Worm (Caenorhabditis elegans) whole organism, mixed stage, embryonic: Measurements from ENCODE around the gene ceh-28.

Source experiments
- M03D4.4 ChIP-seq: sonication (generic microtip); optimal IDR thresholded peaks from 2 replicates; lab custom pipeline; 2017; ENCODE audit warnings: mild to moderate bottlenecking, missing genetic modification characterization, missing compliant biosample characterization
- blmp-1 ChIP-seq: fragments of 150-350 bp; optimal IDR thresholded peaks from 2 replicates; lab custom pipeline; 2014; ENCODE audit warnings: missing biosample characterization, missing genetic modification characterization
- ceh-39 ChIP-seq: fragments of 150-350 bp; optimal IDR thresholded peaks from 2 replicates; lab custom pipeline; 2014; ENCODE audit warnings: missing biosample characterization, missing genetic modification characterization
- ceh-83 ChIP-seq: fragments of 200-800 bp; sonication (Bioruptor generic); optimal IDR thresholded peaks from 2 replicates; lab custom pipeline; 2018; ENCODE audit warnings: mild to moderate bottlenecking, missing genetic modification characterization, missing compliant biosample characterization
- ces-1 ChIP-seq: fragments of 150-350 bp; optimal IDR thresholded peaks from 2 replicates; lab custom pipeline; 2014; ENCODE audit warnings: missing biosample characterization, missing genetic modification reagents, missing genetic modification characterization
- drap-1 ChIP-seq: fragments of 200-800 bp; sonication (Bioruptor generic); optimal IDR thresholded peaks from 3 replicates; lab custom pipeline; 2018; ENCODE audit warnings: mild to moderate bottlenecking, missing genetic modification characterization, missing compliant biosample characterization
- elt-1 ChIP-seq: sonication (generic microtip); optimal IDR thresholded peaks from 2 replicates; lab custom pipeline; 2017; ENCODE audit warnings: missing genetic modification characterization, mild to moderate bottlenecking, missing compliant biosample characterization, antibody characterized with exemption, moderate library complexity, borderline replicate concordance; ENCODE audit not compliant: insufficient read depth
- flh-1 ChIP-seq: fragments of 200-800 bp; sonication (Bioruptor generic); optimal IDR thresholded peaks from 2 replicates; lab custom pipeline; 2018; ENCODE audit warnings: mild to moderate bottlenecking, missing genetic modification characterization, moderate library complexity, missing compliant biosample characterization
- ham-2 ChIP-seq: fragments of 200-800 bp; sonication (Bioruptor generic); optimal IDR thresholded peaks from 2 replicates; lab custom pipeline; 2018; ENCODE audit warnings: mild to moderate bottlenecking, missing genetic modification characterization, missing compliant biosample characterization
- lin-13 ChIP-seq: fragments of 150-350 bp; optimal IDR thresholded peaks from 2 replicates; lab custom pipeline; 2014; ENCODE audit warnings: missing biosample characterization, missing genetic modification characterization
- lin-32 ChIP-seq: fragments of 200-800 bp; sonication (Bioruptor generic); optimal IDR thresholded peaks from 2 replicates; lab custom pipeline; 2018; ENCODE audit warnings: mild to moderate bottlenecking, missing genetic modification characterization, missing compliant biosample characterization
- lsy-2 ChIP-seq: fragments of 150-350 bp; optimal IDR thresholded peaks from 2 replicates; lab custom pipeline; 2014; ENCODE audit warnings: missing biosample characterization, missing genetic modification characterization
- mab-5 ChIP-seq: fragments of 150-350 bp; optimal IDR thresholded peaks from 2 replicates; lab custom pipeline; 2014; ENCODE audit warnings: missing biosample characterization, missing genetic modification characterization
- mep-1 ChIP-seq: fragments of 150-350 bp; optimal IDR thresholded peaks from 2 replicates; lab custom pipeline; 2017; ENCODE audit warnings: missing biosample characterization, missing genetic modification reagents, missing genetic modification characterization, inconsistent platforms
- nhr-2 ChIP-seq: fragments of 150-350 bp; optimal IDR thresholded peaks from 2 replicates; lab custom pipeline; 2014; ENCODE audit warnings: missing biosample characterization, missing genetic modification characterization
- nhr-237 ChIP-seq: fragments of 150-350 bp; optimal IDR thresholded peaks from 2 replicates; lab custom pipeline; 2014; ENCODE audit warnings: missing biosample characterization, missing genetic modification characterization
- nhr-28 ChIP-seq: fragments of 150-350 bp; optimal IDR thresholded peaks from 2 replicates; lab custom pipeline; 2014; ENCODE audit warnings: missing biosample characterization, missing genetic modification characterization
- nhr-76 ChIP-seq: sonication (generic microtip); optimal IDR thresholded peaks from 2 replicates; lab custom pipeline; 2017; ENCODE audit warnings: missing biosample characterization, missing genetic modification characterization
- pha-4 ChIP-seq: fragments of 150-350 bp; optimal IDR thresholded peaks from 2 replicates; lab custom pipeline; 2018; ENCODE audit warnings: missing biosample characterization, missing genetic modification reagents, missing genetic modification characterization
- sem-2 ChIP-seq: fragments of 200-800 bp; sonication (Bioruptor generic); optimal IDR thresholded peaks from 2 replicates; lab custom pipeline; 2018; ENCODE audit warnings: mild to moderate bottlenecking, missing genetic modification characterization, missing compliant biosample characterization
- snpc-4 ChIP-seq: fragments of 150-350 bp; optimal IDR thresholded peaks from 2 replicates; lab custom pipeline; 2014; ENCODE audit warnings: missing biosample characterization, missing genetic modification characterization
- sptf-1 ChIP-seq: sonication (generic microtip); optimal IDR thresholded peaks from 2 replicates; lab custom pipeline; 2017; ENCODE audit warnings: mild to moderate bottlenecking, missing genetic modification characterization, moderate library complexity, missing compliant biosample characterization
- unc-62 ChIP-seq: fragments of 150-350 bp; optimal IDR thresholded peaks from 2 replicates; lab custom pipeline; 2014; ENCODE audit warnings: missing biosample characterization, missing genetic modification reagents, missing genetic modification characterization
- zip-8 ChIP-seq: fragments of 150-350 bp; optimal IDR thresholded peaks from 2 replicates; lab custom pipeline; 2014; ENCODE audit warnings: missing biosample characterization, missing genetic modification characterization
- ztf-11 ChIP-seq: fragments of 150-350 bp; optimal IDR thresholded peaks from 2 replicates; lab custom pipeline; 2014; ENCODE audit warnings: missing biosample characterization, missing genetic modification characterization

The ceh-28 gene

DNA sequence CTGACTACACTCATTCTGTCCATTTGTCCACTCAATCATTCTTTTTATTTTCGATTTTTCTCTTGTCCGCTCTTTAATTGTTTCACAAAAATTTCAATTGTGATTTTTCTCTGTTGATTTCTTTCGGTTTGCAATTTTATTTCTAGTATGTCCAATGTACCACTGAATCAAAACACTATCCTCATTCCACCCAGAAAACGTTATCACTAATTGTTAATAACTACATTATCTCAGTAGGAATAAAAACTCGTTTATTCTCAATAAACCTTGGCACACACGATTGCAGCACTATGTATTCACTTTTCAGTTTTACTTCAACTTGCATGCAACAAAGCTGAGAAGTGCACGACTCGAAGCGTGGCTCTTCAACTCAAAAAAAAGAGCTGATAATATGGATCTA lies 23.1 kb upstream of the ceh-28 start, which contains the start of gene K03A11.1:
Gene K03A11.1, plus strand, starts transcription at position 301 of the 400 bp plus-strand sequence.
- no peak for TF ChIP-seq unc-62 (GFP tag; lab: Kevin White, UChicago)
- TF ChIP-seq zip-8 (tag; lab: Kevin White, UChicago): no peak
- TF ChIP-seq nhr-76 (tag; lab: Kevin White, UChicago): no peak
- TF ChIP-seq sem-2 (GFP tag; lab: Kevin White, UChicago): no peak
- no peak for TF ChIP-seq nhr-237 (tag; lab: Kevin White, UChicago)

DNA sequence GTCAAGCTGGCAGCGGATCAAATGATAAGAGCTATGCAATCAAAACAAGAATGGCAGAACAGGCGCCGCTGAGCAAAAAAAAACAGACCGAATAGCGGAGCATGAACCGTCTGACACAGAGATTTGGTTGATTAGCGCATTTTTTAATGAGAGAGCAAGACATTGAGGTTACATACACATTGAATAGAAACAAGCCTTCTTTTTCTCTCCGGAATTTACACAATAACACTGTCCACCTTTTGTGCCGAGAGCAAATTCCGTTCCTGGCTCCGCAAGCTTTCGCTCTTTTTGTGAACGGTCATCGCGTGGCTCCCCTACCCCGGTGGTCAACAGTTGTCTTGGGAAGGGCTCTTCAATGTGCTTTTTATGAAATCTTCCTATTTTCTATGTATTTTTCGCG lies 18.9 kb upstream of the ceh-28 start, which contains the start of gene K03A11.6:
Gene K03A11.6, plus strand, starts transcription at position 301 of the 400 bp plus-strand sequence.
- no peak for TF ChIP-seq pha-4 (tag; lab: Kevin White, UChicago)

DNA sequence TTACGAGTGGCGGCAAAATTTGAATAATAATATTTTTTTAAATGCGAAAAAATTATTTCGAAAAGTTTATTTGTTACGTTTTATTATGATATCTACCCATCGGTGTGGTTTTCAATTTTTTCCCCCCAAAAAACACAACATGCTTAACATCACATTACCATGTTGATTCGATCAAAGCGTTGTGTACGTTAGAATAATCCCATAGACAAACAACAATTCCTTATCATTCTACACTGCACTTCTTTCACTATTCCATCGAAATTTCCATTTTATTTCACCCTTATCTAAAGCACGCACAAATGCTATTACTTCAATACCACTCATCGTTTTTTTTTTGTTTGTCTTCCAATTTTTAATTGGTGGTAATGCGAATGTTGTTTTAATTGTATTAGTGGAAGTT lies 14.5 kb upstream of the ceh-28 start:
- TF ChIP-seq nhr-2 (tag; lab: Kevin White, UChicago) (no peak), unc-62 (GFP tag; lab: Kevin White, UChicago) (no peak), M03D4.4 (tag; lab: Kevin White, UChicago) (no peak), zip-8 (tag; lab: Kevin White, UChicago) (no peak), elt-1 (tag; lab: Kevin White, UChicago) (no peak), snpc-4 (tag; lab: Kevin White, UChicago) (no peak), lin-32 (GFP tag; lab: Kevin White, UChicago) (no peak), sem-2 (GFP tag; lab: Kevin White, UChicago) (no peak), ztf-11 (tag; lab: Kevin White, UChicago) (no peak)

DNA sequence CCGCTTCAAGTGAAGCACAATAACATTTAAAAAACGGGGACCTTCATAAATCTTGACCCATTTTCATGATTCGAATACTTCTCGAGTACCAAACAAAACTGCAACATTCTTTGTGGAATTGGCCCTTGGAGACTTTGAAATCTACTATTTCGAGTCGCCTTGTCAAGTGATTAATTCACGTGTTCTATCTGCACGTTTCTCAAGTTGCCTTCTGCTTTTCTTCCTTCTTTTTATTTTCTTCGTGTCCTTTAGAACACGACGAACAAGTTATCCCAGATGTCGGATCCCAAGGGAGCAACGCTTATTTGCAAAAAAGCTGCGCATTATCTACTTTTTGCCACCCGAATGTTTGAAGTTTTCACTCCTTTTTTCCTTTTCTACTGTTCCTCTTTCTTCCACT lies 13.1 kb upstream of the ceh-28 start:
- no peak for TF ChIP-seq snpc-4 (tag; lab: Kevin White, UChicago)
- TF ChIP-seq flh-1 (GFP tag; lab: Kevin White, UChicago): no peak
- no peak for TF ChIP-seq unc-62 (GFP tag; lab: Kevin White, UChicago)
- TF ChIP-seq drap-1 (GFP tag; lab: Kevin White, UChicago): no peak
- no peak for TF ChIP-seq elt-1 (tag; lab: Kevin White, UChicago)
- no peak for TF ChIP-seq lsy-2 (tag; lab: Kevin White, UChicago)
- no peak for TF ChIP-seq ham-2 (GFP tag; lab: Kevin White, UChicago)

DNA sequence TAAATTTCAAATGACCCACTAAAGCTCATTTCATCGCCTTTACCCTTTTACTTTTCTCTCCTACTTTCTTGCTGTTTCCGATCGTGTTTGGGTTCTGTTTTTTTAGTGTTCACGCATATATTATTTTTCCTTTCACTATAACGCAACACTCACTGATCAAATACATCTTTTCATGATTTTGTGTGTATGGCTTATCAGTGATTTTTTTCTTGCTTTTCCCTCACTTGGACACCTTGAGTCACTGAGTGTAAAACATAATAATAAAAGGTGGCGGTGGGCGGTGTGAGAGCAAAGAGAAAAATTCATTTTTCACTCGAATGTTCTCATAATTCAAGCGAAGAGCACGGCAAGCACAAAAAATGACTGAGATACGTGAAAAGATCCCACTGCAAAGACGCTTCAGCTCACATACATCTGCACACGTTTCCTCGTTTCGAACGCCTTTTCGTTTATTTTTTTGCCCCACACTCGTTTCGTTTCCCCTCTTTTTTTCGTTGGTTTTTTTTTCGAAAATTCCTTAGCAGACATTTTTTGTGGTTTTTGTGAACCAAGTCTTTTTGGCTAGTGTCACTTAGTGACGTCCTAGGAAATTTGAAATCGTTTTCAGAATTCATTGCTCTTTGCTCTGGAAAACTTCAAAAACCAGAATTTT lies 11.4 kb upstream of the ceh-28 start, which contains the start of gene K03A11.5:
Gene K03A11.5, plus strand, starts transcription at position 602 of the 652 bp plus-strand sequence.
- TF ChIP-seq lin-32 (GFP tag; lab: Kevin White, UChicago): no peak
- no peak for TF ChIP-seq ztf-11 (tag; lab: Kevin White, UChicago)
- no peak for TF ChIP-seq sptf-1 (tag; lab: Kevin White, UChicago)
- no peak for TF ChIP-seq mep-1
- TF ChIP-seq flh-1 (GFP tag; lab: Kevin White, UChicago): no peak
- no peak for TF ChIP-seq drap-1 (GFP tag; lab: Kevin White, UChicago)
- TF ChIP-seq pha-4 (tag; lab: Kevin White, UChicago): no peak
- TF ChIP-seq ceh-83: no peak
- TF ChIP-seq zip-8 (tag; lab: Kevin White, UChicago): no peak
- TF ChIP-seq elt-1 (tag; lab: Kevin White, UChicago): no peak
- no peak for TF ChIP-seq lin-13 (tag; lab: Kevin White, UChicago)
- no peak for TF ChIP-seq nhr-2 (tag; lab: Kevin White, UChicago)
- no peak for TF ChIP-seq ces-1 (GFP tag; lab: Kevin White, UChicago)
- TF ChIP-seq unc-62 (GFP tag; lab: Kevin White, UChicago): no peak
- no peak for TF ChIP-seq mab-5
- no peak for TF ChIP-seq blmp-1 (tag; lab: Kevin White, UChicago)
- no peak for TF ChIP-seq nhr-76 (tag; lab: Kevin White, UChicago)
- TF ChIP-seq nhr-237 (tag; lab: Kevin White, UChicago): no peak
- TF ChIP-seq ceh-39 (tag; lab: Kevin White, UChicago): no peak
- TF ChIP-seq nhr-28: no peak

DNA sequence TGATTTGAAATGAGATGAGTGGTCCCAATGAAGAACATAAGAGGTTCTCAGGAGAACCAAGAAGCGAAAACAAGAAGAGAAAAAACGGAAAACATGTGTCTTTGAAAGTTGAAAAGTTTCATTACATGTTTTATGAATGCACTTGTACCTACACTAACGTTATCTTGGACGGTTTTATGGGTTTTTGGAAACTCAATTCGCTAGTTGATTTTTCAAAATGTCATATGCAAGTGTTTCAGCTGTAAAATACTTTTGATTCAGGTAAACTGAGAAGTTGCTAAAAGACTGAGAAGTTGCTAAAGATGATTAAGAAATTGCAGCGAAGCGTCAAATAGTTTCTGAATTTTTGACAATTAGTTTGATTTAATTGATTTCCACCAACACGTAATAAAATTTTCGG lies 3.4 kb upstream of the ceh-28 start, which contains the start of gene cpx-2:
Gene cpx-2, minus strand, starts transcription at position 101 of the 400 bp plus-strand sequence.
- TF ChIP-seq lin-32 (GFP tag; lab: Kevin White, UChicago): no peak
- TF ChIP-seq snpc-4 (tag; lab: Kevin White, UChicago): no peak
- TF ChIP-seq nhr-2 (tag; lab: Kevin White, UChicago): no peak
- no peak for TF ChIP-seq flh-1 (GFP tag; lab: Kevin White, UChicago)
- TF ChIP-seq nhr-28: no peak
- TF ChIP-seq sptf-1 (tag; lab: Kevin White, UChicago): no peak
- TF ChIP-seq pha-4 (tag; lab: Kevin White, UChicago): no peak
- TF ChIP-seq lin-13 (tag; lab: Kevin White, UChicago): no peak
- no peak for TF ChIP-seq mab-5
